Fruit fly (Drosophila melanogaster) whole organism, embryonic: ENCODE measurements around the gene CG7179.
A peak's percentile ranks its signal among the peaks of the same experiment; 100 is the strongest.

Experiments used
- ATbp ChIP-seq: fragments of 200-800 bp; sonication (Bioruptor generic); optimal IDR thresholded peaks from 2 replicates; lab custom pipeline; 2017; ENCODE audit warnings: missing biosample characterization, mild to moderate bottlenecking, missing genetic modification characterization, missing genetic modification reagents
- Adf1 ChIP-seq: fragments of 200-800 bp; sonication (Bioruptor generic); IDR thresholded peaks from 2 replicates; pipeline ENCODE4 v1.3.6; 2022; ENCODE audit warnings: missing biosample characterization, missing genetic modification characterization
- Bgb ChIP-seq: fragments of 200-800 bp; sonication (Bioruptor generic); IDR thresholded peaks from 2 replicates; pipeline ENCODE4 v1.3.6; 2022; ENCODE audit warnings: missing biosample characterization, missing genetic modification characterization; ENCODE audit not compliant: partially characterized antibody
- CG10147 ChIP-seq: fragments of 200-800 bp; sonication (Bioruptor generic); optimal IDR thresholded peaks from 2 replicates; lab custom pipeline; 2019; ENCODE audit warnings: missing biosample characterization, mild to moderate bottlenecking, missing genetic modification characterization, moderate library complexity
- CG11398 ChIP-seq: fragments of 200-800 bp; sonication (Bioruptor generic); optimal IDR thresholded peaks from 2 replicates; lab custom pipeline; 2016; ENCODE audit warnings: missing biosample characterization, missing genetic modification characterization
- CG11504 ChIP-seq: fragments of 200-800 bp; sonication (Bioruptor generic); optimal IDR thresholded peaks from 3 replicates; lab custom pipeline; 2019; ENCODE audit warnings: missing biosample characterization, mild to moderate bottlenecking, missing genetic modification characterization, moderate library complexity
- CG11695 ChIP-seq: fragments of 200-800 bp; sonication (Bioruptor generic); IDR thresholded peaks from 3 replicates; pipeline ENCODE4 v1.3.6; 2022; ENCODE audit warnings: missing biosample characterization, missing genetic modification characterization
- CG12236 ChIP-seq: fragments of 200-800 bp; sonication (Bioruptor generic); optimal IDR thresholded peaks from 2 replicates; lab custom pipeline; 2016; ENCODE audit warnings: missing biosample characterization, missing genetic modification characterization
- CG1529 ChIP-seq: fragments of 200-800 bp; sonication (Bioruptor generic); optimal IDR thresholded peaks from 3 replicates; lab custom pipeline; 2018; ENCODE audit warnings: missing biosample characterization, missing genetic modification characterization
- CG17385 ChIP-seq: fragments of 200-800 bp; sonication (Bioruptor generic); optimal IDR thresholded peaks from 3 replicates; lab custom pipeline; 2018; ENCODE audit warnings: missing biosample characterization, mild to moderate bottlenecking, missing genetic modification characterization
- CG2712 ChIP-seq: fragments of 200-800 bp; optimal IDR thresholded peaks from 3 replicates; lab custom pipeline; 2019; ENCODE audit warnings: missing biosample characterization, mild to moderate bottlenecking, missing genetic modification characterization, moderate library complexity
- CG30403 ChIP-seq: fragments of 200-800 bp; sonication (Bioruptor generic); optimal IDR thresholded peaks from 3 replicates; lab custom pipeline; 2016; ENCODE audit warnings: missing biosample characterization, missing genetic modification characterization
- CG6272 ChIP-seq: fragments of 200-800 bp; sonication (Bioruptor generic); IDR thresholded peaks from 2 replicates; pipeline ENCODE4 v1.3.6; 2022; ENCODE audit warnings: missing biosample characterization, missing genetic modification characterization
- CG7839 ChIP-seq: fragments of 200-800 bp; sonication (Bioruptor generic); optimal IDR thresholded peaks from 3 replicates; lab custom pipeline; 2018; ENCODE audit warnings: missing biosample characterization, mild to moderate bottlenecking, missing genetic modification characterization, moderate library complexity
- CG8290 ChIP-seq, 3 experiments: fragments of 200-800 bp; sonication (Bioruptor generic); optimal IDR thresholded peaks; 2 replicates each; lab custom pipeline; 2016 to 2019; ENCODE audit warnings: missing biosample characterization in 3 of 3, missing genetic modification characterization in 3 of 3, mild to moderate bottlenecking in 2 of 3, moderate library complexity in 1 of 3
- CG8359 ChIP-seq: fragments of 200-800 bp; sonication (Bioruptor generic); optimal IDR thresholded peaks from 2 replicates; lab custom pipeline; 2017; ENCODE audit warnings: missing biosample characterization, mild to moderate bottlenecking, missing genetic modification characterization, borderline replicate concordance
- CG9215 ChIP-seq: fragments of 200-800 bp; sonication (Bioruptor generic); IDR thresholded peaks from 2 replicates; pipeline ENCODE4 v1.3.6; 2022; ENCODE audit warnings: missing biosample characterization, missing genetic modification characterization
- Deaf1 ChIP-seq: fragments of 200-800 bp; optimal IDR thresholded peaks from 3 replicates; lab custom pipeline; 2019; ENCODE audit warnings: missing biosample characterization, mild to moderate bottlenecking, missing genetic modification characterization, moderate library complexity
- Dip3 ChIP-seq: fragments of 200-800 bp; sonication (Bioruptor generic); optimal IDR thresholded peaks from 3 replicates; lab custom pipeline; 2016; ENCODE audit warnings: missing biosample characterization, missing genetic modification characterization
- Gug ChIP-seq: fragments of 200-800 bp; sonication (Bioruptor generic); IDR thresholded peaks from 4 replicates; pipeline ENCODE4 v1.3.6; 2022; ENCODE audit warnings: missing biosample characterization, missing genetic modification characterization
- H15 ChIP-seq: fragments of 200-800 bp; sonication (Bioruptor generic); IDR thresholded peaks from 3 replicates; pipeline ENCODE4 v1.3.6; 2022; ENCODE audit warnings: missing biosample characterization, missing genetic modification characterization
- Hand ChIP-seq: fragments of 200-800 bp; sonication (Bioruptor generic); optimal IDR thresholded peaks from 2 replicates; lab custom pipeline; 2017; ENCODE audit warnings: mild to moderate bottlenecking, missing biosample characterization, missing genetic modification reagents, missing genetic modification characterization
- HmgD ChIP-seq: fragments of 200-800 bp; sonication (Bioruptor generic); optimal IDR thresholded peaks from 3 replicates; lab custom pipeline; 2016; ENCODE audit warnings: missing biosample characterization, missing genetic modification characterization
- Hr39 ChIP-seq: fragments of >200 bp; optimal IDR thresholded peaks from 2 replicates; lab custom pipeline; 2017
- Jarid2 ChIP-seq: fragments of 200-800 bp; sonication (Bioruptor generic); optimal IDR thresholded peaks from 3 replicates; lab custom pipeline; 2017; ENCODE audit warnings: mild to moderate bottlenecking, missing biosample characterization, missing genetic modification reagents, missing genetic modification characterization
- Lim3 ChIP-seq: fragments of 200-800 bp; sonication (Bioruptor generic); IDR thresholded peaks from 2 replicates; pipeline ENCODE4 v1.3.6; 2022; ENCODE audit warnings: missing biosample characterization, missing genetic modification characterization
- Meics ChIP-seq: fragments of 200-800 bp; sonication (Bioruptor generic); optimal IDR thresholded peaks from 2 replicates; lab custom pipeline; 2017; ENCODE audit warnings: missing biosample characterization, mild to moderate bottlenecking, missing genetic modification characterization
- Rx ChIP-seq: fragments of 200-800 bp; sonication (Bioruptor generic); IDR thresholded peaks from 2 replicates; pipeline ENCODE4 v1.3.6; 2022; ENCODE audit warnings: missing biosample characterization, missing genetic modification characterization
- Tbp ChIP-seq: fragments of >200 bp; optimal IDR thresholded peaks from 2 replicates; lab custom pipeline; 2018; ENCODE audit warnings: missing biosample characterization, missing genetic modification characterization
- Vsx1 ChIP-seq: fragments of 200-800 bp; sonication (Bioruptor generic); optimal IDR thresholded peaks from 2 replicates; lab custom pipeline; 2017; ENCODE audit warnings: missing biosample characterization, mild to moderate bottlenecking, missing genetic modification characterization, missing genetic modification reagents
- al ChIP-seq: fragments of 200-800 bp; sonication (Bioruptor generic); IDR thresholded peaks from 2 replicates; pipeline ENCODE4 v1.3.6; 2022; ENCODE audit warnings: missing biosample characterization, missing genetic modification characterization
- ase ChIP-seq: fragments of 200-800 bp; sonication (Bioruptor generic); IDR thresholded peaks from 3 replicates; pipeline ENCODE4 v1.3.6; 2022; ENCODE audit warnings: missing biosample characterization, missing genetic modification characterization
- bsh ChIP-seq, 2 experiments: fragments of 200-800 bp; sonication (Bioruptor generic); optimal IDR thresholded peaks; 2 replicates each; lab custom pipeline; 2017 to 2018; ENCODE audit warnings: mild to moderate bottlenecking in 2 of 2, missing biosample characterization in 2 of 2, missing genetic modification characterization in 2 of 2, moderate library complexity in 1 of 2
- corto ChIP-seq: fragments of 200-800 bp; sonication (Bioruptor generic); optimal IDR thresholded peaks from 2 replicates; lab custom pipeline; 2016; ENCODE audit warnings: missing biosample characterization, mild to moderate bottlenecking, missing genetic modification characterization, moderate library complexity
- crp ChIP-seq, 2 experiments: fragments of 200-800 bp; sonication (Bioruptor generic); optimal IDR thresholded peaks; 2 replicates in 1 of 2; 3 replicates in 1 of 2; lab custom pipeline; 2017; ENCODE audit warnings: missing biosample characterization in 2 of 2, missing genetic modification characterization in 2 of 2, mild to moderate bottlenecking in 1 of 2, moderate library complexity in 1 of 2
- danr ChIP-seq: fragments of 200-800 bp; sonication (Bioruptor generic); IDR thresholded peaks from 2 replicates; pipeline ENCODE4 v1.3.6; 2022; ENCODE audit warnings: missing biosample characterization, missing genetic modification characterization
- dmrt11E ChIP-seq: fragments of 200-800 bp; sonication (Bioruptor generic); optimal IDR thresholded peaks from 3 replicates; lab custom pipeline; 2018; ENCODE audit warnings: missing biosample characterization, mild to moderate bottlenecking, missing genetic modification characterization, moderate library complexity
- ems ChIP-seq: fragments of 200-800 bp; sonication (Bioruptor generic); optimal IDR thresholded peaks from 3 replicates; lab custom pipeline; 2016; ENCODE audit warnings: missing biosample characterization, missing genetic modification characterization
- fru ChIP-seq: fragments of >200 bp; optimal IDR thresholded peaks from 2 replicates; lab custom pipeline; 2017
- jigr1 ChIP-seq: fragments of 200-800 bp; sonication (Bioruptor generic); IDR thresholded peaks from 3 replicates; pipeline ENCODE4 v1.3.6; 2022; ENCODE audit warnings: missing biosample characterization, missing genetic modification characterization
- mam ChIP-seq: fragments of 200-800 bp; sonication (Bioruptor generic); optimal IDR thresholded peaks from 3 replicates; lab custom pipeline; 2016; ENCODE audit warnings: missing biosample characterization, missing genetic modification characterization
- otp ChIP-seq: fragments of 200-800 bp; sonication (Bioruptor generic); IDR thresholded peaks from 3 replicates; pipeline ENCODE4, ENCODE4 v1.3.6; 2022; ENCODE audit warnings: missing biosample characterization, missing genetic modification characterization
- p53 ChIP-seq: fragments of 200-800 bp; sonication (Bioruptor generic); optimal IDR thresholded peaks from 2 replicates; lab custom pipeline; 2016; ENCODE audit warnings: missing biosample characterization, missing genetic modification characterization
- repo ChIP-seq: fragments of 200-800 bp; sonication (Bioruptor generic); optimal IDR thresholded peaks from 2 replicates; lab custom pipeline; 2016; ENCODE audit warnings: missing biosample characterization, missing genetic modification characterization
- sima ChIP-seq: fragments of 200-800 bp; sonication (Bioruptor generic); optimal IDR thresholded peaks from 2 replicates; lab custom pipeline; 2016; ENCODE audit warnings: missing biosample characterization, missing genetic modification characterization
- sqz ChIP-seq: fragments of 200-800 bp; sonication (Bioruptor generic); optimal IDR thresholded peaks from 3 replicates; lab custom pipeline; 2018; ENCODE audit warnings: missing biosample characterization, mild to moderate bottlenecking, missing genetic modification characterization
- tap ChIP-seq: fragments of 200-800 bp; optimal IDR thresholded peaks from 3 replicates; lab custom pipeline; 2019; ENCODE audit warnings: missing biosample characterization, mild to moderate bottlenecking, missing genetic modification characterization, moderate library complexity
- tio ChIP-seq: fragments of 200-800 bp; sonication (Bioruptor generic); optimal IDR thresholded peaks from 2 replicates; lab custom pipeline; 2017; ENCODE audit warnings: missing biosample characterization, missing genetic modification characterization, inconsistent platforms
- trh ChIP-seq: fragments of 200-800 bp; sonication (Bioruptor generic); optimal IDR thresholded peaks from 2 replicates; lab custom pipeline; 2016; ENCODE audit warnings: missing biosample characterization, missing genetic modification characterization
- usp ChIP-seq: fragments of >200 bp; optimal IDR thresholded peaks from 2 replicates; lab custom pipeline; 2017; ENCODE audit warnings: missing biosample characterization, missing genetic modification characterization

Gene CG7179

DNA sequence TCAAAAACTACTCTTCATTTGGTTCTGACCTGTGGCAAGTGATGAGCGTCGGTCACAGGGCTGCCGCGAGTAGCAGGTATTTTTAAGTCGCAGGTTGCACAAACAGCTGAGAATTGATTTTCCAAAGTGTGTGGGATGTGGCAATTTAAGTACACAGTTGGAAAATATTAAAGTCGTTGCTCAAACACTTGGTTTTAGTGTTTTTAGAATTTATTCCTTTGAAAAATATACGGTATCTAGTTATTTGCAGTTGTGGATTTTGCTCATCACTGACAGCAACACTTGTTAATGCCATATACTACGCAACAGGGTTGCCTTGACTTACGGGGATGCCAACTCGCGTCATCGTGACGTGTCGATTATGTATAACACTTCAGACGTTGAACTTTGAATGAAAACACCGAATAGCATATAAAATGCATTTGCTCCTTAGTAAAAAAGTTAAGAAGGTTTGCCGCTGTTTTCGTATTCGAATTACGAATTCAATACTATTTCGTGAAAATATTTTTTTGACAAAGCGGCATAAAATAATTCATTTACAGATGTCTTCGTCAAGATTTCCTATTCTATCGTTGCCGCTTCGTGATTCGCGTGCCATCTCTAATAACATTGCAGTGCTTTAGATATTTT lies 22.1 kb upstream of the CG7179 start, which contains the start of the genes Herp and r2d2 (continued):
- TF ChIP-seq CG17385 (GFP tag; lab: Kevin White, UChicago) (peak; percentile 83), p53 (GFP tag; lab: Kevin White, UChicago) (peak; percentile 92), CG8290 (GFP tag; optimal IDR thresholded peaks at IDR 0.05; lab: Kevin White, UChicago) (peak; percentile 82), CG8290 (tag; optimal IDR thresholded peaks at IDR 0.05; lab: Kevin White, UChicago) (peak; percentile 45 to 90), CG7839 (tag; lab: Kevin White, UChicago) (peak; percentile 91), tio (GFP tag; lab: Kevin White, UChicago) (peak; percentile 87), ase (GFP tag; lab: Robert Waterston, UW) (peak; percentile 73; the same call in 2 of the 3 replicates), CG9215 (GFP tag; lab: Robert Waterston, UW) (peak; percentile 90), Jarid2 (GFP tag; lab: Kevin White, UChicago) (peak; percentile 71), CG11695 (GFP tag; lab: Robert Waterston, UW) (peak; percentile 90), Vsx1 (peak; percentile 57), Lim3 (GFP tag; lab: Robert Waterston, UW) (peak; percentile 52; the same call in 1 of the 2 replicates), Rx (peak; percentile 78), CG2712 (peak; percentile 89), CG11398 (peak; percentile 85), Dip3 (GFP tag; lab: Kevin White, UChicago) (peak; percentile 93), CG1529 (GFP tag; lab: Kevin White, UChicago) (peak; percentile 52), HmgD (GFP tag; lab: Kevin White, UChicago) (peak; percentile 97), danr (GFP tag; lab: Robert Waterston, UW) (peak; percentile 71), mam (GFP tag; lab: Kevin White, UChicago) (peak; percentile 96), Adf1 (GFP tag; lab: Robert Waterston, UW) (peak; percentile 64), Hr39 (lab: Kevin White, UChicago) (no peak), ATbp (GFP tag; lab: Kevin White, UChicago) (peak; percentile 67), corto (GFP tag; lab: Kevin White, UChicago) (peak; percentile 48), ems (GFP tag; lab: Kevin White, UChicago) (peak; percentile 91), H15 (GFP tag; lab: Robert Waterston, UW) (peak; percentile 82), jigr1 (peak; percentile 80; the same call in 2 of the 3 replicates), Bgb (peak; percentile 77), al (peak; percentile 88), CG6272 (GFP tag; lab: Robert Waterston, UW) (peak; percentile 84), Meics (GFP tag; lab: Kevin White, UChicago) (peak; percentile 92), CG12236 (peak; percentile 81), usp (GFP tag; lab: Kevin White, UChicago) (no peak), bsh (GFP tag; optimal IDR thresholded peaks at IDR 0.05; lab: Kevin White, UChicago) (peak in 1 of 2 experiments; percentile 85), CG30403 (GFP tag; lab: Kevin White, UChicago) (peak; percentile 96), dmrt11E (tag; lab: Kevin White, UChicago) (peak; percentile 85), Tbp (GFP tag; lab: Kevin White, UChicago) (no peak), sqz (GFP tag; lab: Kevin White, UChicago) (peak; percentile 75), CG11504 (tag; lab: Kevin White, UChicago) (peak; percentile 90), Gug (GFP tag; lab: Robert Waterston, UW) (peak; percentile 88), Deaf1 (tag; lab: Kevin White, UChicago) (peak; percentile 66), otp (GFP tag; lab: Robert Waterston, UW) (peak; percentile 67; the same call in 1 of the 3 replicates), fru (no peak), Hand (peak; percentile 75), crp (GFP tag; optimal IDR thresholded peaks at IDR 0.05; lab: Kevin White, UChicago) (peak in 1 of 2 experiments; percentile 75), CG8359 (GFP tag; lab: Kevin White, UChicago) (peak; percentile 68), repo (GFP tag; lab: Kevin White, UChicago) (peak; percentile 90), trh (GFP tag; lab: Kevin White, UChicago) (peak; percentile 84), CG10147 (GFP tag; lab: Kevin White, UChicago) (peak; percentile 86), tap (tag; lab: Kevin White, UChicago) (peak; percentile 81), sima (GFP tag; lab: Kevin White, UChicago) (peak; percentile 45)
